Worm (Caenorhabditis elegans): ENCODE results near the gene R05C11.4.

- TF ChIP-seq dmd-4 (tag; optimal IDR thresholded peaks at IDR 0.05; ENCODE audit: borderline replicate concordance), result no peak
- TF ChIP-seq unc-86 (tag; optimal IDR thresholded peaks at IDR 0.05), result no peak
- no peak for TF ChIP-seq sox-4 (tag; optimal IDR thresholded peaks at IDR 0.05)
- TF ChIP-seq F13H6.1 (tag; optimal IDR thresholded peaks at IDR 0.05), result no peak
- no peak for TF ChIP-seq nhr-11 (tag; optimal IDR thresholded peaks at IDR 0.05)
- no peak for TF ChIP-seq ceh-9 (tag; optimal IDR thresholded peaks at IDR 0.05)
- no peak for TF ChIP-seq ama-1 (optimal IDR thresholded peaks at IDR 0.05)
- no peak for TF ChIP-seq ztf-16 (tag; optimal IDR thresholded peaks at IDR 0.05)
- no peak for TF ChIP-seq ceh-14 (tag; optimal IDR thresholded peaks at IDR 0.05)
- no peak for TF ChIP-seq odd-2 (tag; optimal IDR thresholded peaks at IDR 0.05)
- no peak for TF ChIP-seq hlh-8 (tag; optimal IDR thresholded peaks at IDR 0.05)
- TF ChIP-seq sdc-2 (tag; optimal IDR thresholded peaks at IDR 0.05), result no peak
- no peak for TF ChIP-seq pha-4 (tag; optimal IDR thresholded peaks at IDR 0.05)
Observed at ce11 chrIV:2080340-2080739, 29.0 kb downstream of the R05C11.4 start.

Measured in whole organism, late embryonic.